Fruit fly (Drosophila melanogaster) S2 (cell line): ENCODE results near the gene CG8292.

Source experiments
- CG8478 ChIP-seq: fragments of >200 bp; optimal IDR thresholded peaks from 2 replicates; lab custom pipeline; 2018
- CTCF ChIP-seq, 2 experiments: fragments of >200 bp; optimal IDR thresholded peaks; 2 replicates each; lab custom pipeline; 2018

Gene CG8292

DNA sequence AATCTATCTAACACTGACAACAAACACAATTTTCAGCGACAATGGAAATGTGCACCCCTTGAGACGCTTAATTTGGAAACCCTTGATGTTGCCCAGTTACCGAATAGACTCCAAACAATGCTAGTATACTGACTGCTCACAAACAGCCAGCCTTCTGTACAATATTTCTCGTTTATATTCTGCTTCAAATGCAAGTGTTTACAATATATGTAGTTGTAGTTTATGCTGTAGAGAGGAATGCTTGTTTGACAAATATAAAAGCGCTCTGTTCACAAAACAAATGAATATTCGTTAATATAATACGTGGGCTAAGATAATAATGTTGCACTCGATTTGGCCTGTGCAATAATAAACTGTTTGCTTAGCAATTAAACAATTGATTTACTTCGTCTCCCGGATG, at the start of gene CG8292:
TSS of gene CG8292 (minus strand) at position 101 of the 400 bp plus-strand sequence.
- TF ChIP-seq CG8478 (lab: Kevin White, UChicago) (no peak), CTCF (optimal IDR thresholded peaks at IDR 0.05; lab: Kevin White, UChicago) (no peak)

DNA sequence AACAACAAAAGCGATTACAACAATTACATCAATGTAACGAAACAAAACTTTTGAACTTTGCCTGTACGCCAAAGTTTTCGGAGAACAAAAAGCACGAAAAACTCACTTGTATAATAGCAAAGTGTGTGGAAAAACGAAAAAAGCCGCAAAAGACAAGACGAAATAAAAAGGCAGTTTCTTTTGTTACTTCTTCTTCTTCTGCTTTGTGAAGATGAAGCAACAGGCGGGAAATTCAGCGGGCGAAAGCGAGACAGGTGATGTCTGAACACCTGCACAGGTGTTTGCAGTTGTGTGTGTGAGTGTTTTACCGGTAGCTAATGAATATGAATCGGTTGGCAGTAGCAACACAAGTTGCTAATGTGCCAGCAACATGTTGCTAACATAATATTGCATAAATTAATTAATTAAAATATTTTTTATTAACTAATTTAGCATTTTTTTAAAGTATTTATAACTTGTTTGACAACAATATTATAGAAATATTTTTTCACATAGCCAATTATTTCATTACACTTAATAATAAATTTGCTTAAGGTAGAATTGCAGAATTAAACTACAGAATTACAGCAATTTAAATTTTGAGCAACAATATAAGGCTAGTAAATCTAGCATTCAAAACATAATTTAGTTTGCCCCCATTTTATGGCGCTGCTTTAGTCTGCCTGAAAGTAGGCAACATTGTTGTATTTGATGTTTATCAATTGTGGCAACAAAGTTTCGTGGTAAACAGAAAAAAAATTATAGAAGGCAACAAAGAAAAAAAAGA, 49.0 kb upstream of the CG8292 start:
- TF ChIP-seq CG8478 (lab: Kevin White, UChicago), result no peak

DNA sequence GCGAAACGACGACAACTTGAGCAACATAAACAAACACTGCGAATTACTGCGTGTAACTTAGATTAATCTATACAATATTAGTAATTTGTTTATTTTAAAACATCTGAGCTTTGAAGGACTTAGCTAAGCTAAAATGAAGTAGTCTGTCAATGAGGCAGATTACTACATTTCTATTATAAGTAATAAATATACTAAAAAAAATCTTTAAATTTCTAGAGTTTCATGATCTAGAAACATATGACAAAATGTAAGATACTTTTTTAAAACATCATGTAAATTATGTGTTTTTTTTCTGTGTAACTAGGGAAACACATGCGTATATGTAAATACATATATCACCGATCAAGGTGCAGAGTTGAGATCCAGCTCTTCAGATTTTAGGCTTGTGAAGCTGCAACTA, 48.3 kb upstream of the CG8292 start:
- TF ChIP-seq CTCF (optimal IDR thresholded peaks at IDR 0.05; lab: Kevin White, UChicago) (no peak), CG8478 (lab: Kevin White, UChicago) (no peak)

DNA sequence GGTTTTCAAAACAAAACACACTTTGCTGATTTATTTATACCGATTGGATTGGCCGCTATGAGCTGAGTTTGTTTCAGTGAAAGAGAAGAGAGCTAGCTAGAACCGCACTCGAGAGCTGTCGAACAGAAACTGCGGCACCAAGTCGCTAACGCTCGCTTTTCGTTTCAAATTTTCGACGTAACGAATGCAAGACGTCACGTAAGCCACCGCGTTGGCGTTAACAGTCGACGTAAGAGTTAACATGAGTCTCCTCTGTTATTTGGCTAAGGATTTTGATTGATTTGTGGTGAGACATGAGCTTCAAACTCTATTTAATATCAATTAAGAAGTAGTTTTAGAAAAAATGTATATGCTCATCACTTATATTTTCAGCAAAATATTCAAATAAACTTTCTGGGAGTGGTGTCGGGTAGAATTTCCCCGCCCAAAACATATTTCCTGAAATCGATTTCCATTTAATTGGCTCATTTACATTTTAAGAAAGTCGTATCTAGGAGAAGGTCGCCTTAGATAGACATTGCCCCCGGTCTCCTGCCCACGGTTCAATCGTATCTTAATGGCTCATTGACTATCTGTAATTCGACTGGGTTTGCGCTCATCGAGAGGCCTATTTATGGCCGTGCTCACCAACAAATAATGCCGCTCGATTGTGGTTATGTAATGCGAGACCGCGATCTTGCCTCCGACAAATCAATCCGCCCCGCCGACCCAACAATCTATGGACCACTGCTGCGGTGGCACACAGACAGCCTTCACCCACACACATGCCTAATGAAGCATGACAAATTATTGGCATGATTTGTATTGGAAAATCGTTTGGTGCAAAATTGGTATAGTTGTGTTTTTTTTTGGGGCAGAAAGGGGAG, 39.8 kb upstream of the CG8292 start, which contains the start of gene CG8086:
TSS of gene CG8086 (minus strand) at position 102 of the 866 bp plus-strand sequence.
- TF ChIP-seq CG8478 (lab: Kevin White, UChicago) (no peak), CTCF (optimal IDR thresholded peaks at IDR 0.05; lab: Kevin White, UChicago) (no peak)

DNA sequence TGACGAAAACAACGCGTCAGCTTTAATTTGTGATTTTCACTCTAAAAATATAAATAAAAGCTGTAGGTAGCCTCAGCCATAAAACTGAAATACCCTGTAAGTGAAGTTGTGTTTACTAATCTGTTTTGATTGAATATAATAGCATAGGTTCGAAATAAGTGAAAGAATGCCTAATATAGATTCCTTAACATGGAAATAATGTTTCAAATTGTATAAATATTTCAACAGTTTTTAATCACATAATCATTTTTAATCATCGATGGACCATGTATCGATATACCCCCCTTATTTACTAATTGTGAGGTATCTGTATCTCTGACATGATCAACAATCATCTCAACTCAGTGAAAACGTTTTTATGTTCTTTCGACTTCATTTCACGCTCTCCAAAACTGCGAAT, 37.6 kb upstream of the CG8292 start:
- no peak for TF ChIP-seq CG8478 (lab: Kevin White, UChicago)
- TF ChIP-seq CTCF (optimal IDR thresholded peaks at IDR 0.05; lab: Kevin White, UChicago), result no peak

DNA sequence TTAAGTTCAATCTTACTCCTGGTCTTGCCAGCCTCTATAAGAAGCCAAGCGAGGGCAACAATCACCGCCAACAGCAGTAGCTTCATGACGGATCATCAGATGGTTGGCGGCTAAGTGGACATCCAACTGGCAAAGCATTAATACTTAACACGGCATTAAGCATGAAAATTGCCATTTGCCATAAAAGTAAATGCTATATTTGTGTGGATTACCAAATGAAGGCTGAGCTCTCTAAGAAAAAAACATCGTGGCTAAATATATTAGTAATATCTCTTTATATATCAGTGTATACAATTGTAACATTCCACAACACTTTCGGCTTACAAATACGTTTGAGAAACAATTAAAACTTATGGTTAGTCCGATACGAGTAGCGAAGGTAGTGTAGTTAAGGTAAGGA, 26.1 kb upstream of the CG8292 start, which contains the start of gene CG43057:
TSS of gene CG43057 (minus strand) at position 101 of the 400 bp plus-strand sequence.
- no peak for TF ChIP-seq CG8478 (lab: Kevin White, UChicago)
- TF ChIP-seq CTCF (optimal IDR thresholded peaks at IDR 0.05; lab: Kevin White, UChicago), result no peak

DNA sequence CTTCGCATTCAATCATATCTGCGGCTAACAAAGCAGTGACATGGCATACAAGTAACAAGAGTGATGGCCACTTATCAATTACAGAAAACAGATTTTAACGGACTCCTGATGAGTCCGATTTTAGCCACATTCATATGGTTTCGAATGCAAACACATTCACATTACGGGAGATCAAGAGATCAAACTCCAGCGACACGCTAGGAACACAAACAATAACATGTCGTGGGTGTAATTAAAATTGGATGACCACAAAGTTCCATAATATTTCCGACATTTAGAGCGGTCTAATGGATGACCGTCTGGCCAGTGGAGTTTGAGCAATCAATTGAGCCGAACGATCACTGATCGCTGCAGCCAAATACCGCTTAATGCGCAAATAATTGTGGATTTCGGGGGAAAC, 24.4 kb upstream of the CG8292 start, which contains the start of gene CG14277:
TSS of gene CG14277 (plus strand) at position 301 of the 400 bp plus-strand sequence.
- TF ChIP-seq CG8478 (lab: Kevin White, UChicago), result no peak
- TF ChIP-seq CTCF (optimal IDR thresholded peaks at IDR 0.05; lab: Kevin White, UChicago), result no peak

DNA sequence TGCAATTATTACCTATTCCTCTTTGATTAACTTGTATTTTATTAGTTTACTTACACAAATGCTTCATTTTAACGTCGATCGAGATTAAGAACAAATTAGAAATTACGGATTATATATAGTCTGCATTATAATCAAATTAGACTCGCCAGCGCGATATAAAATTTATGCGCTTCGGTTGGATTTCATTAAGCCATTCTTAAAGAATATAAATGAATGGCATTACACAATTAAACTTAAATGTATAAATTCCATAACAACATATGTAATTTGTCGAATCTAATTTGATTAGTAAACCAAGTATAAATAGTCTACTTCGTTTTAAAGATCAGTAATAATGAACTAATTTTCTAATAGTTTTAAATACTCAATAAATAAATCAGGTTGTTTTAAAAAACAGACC, 23.9 kb upstream of the CG8292 start, which contains the start of gene Spn28F:
TSS of gene Spn28F (minus strand) at position 101 of the 400 bp plus-strand sequence.
- TF ChIP-seq CTCF (optimal IDR thresholded peaks at IDR 0.05; lab: Kevin White, UChicago), result no peak

DNA sequence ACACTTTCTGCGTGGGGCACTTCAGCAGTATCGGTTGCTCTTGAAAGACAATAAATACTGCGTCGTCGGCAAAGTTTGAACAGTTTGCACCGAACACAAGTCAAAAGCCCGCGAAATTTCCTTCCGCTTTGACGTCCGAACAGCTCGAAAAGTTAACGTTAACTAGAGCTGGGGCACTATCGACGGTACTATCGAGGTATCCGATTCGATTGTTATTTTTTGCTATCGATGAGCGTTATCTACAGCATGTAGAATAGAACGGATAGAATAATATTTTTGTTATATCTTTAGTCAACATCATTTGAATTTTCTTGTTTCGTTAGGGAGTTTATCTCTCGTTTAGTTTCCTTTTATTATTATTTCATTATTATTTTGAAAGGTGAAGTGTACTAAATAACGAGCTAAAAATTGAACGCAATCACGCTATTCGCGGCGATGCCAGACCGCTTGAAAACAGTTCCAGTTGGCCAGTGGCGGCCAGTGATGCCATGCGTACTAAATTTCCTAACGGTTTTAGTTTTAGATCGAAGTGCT, 22.0 kb upstream of the CG8292 start, which contains the start of gene Pvr:
TSS of gene Pvr (minus strand) at position 167 of the 534 bp plus-strand sequence.
- TF ChIP-seq CTCF (optimal IDR thresholded peaks at IDR 0.05; lab: Kevin White, UChicago), result peak in 1 of 2 experiments; percentile 55
- TF ChIP-seq CG8478 (lab: Kevin White, UChicago), result no peak

DNA sequence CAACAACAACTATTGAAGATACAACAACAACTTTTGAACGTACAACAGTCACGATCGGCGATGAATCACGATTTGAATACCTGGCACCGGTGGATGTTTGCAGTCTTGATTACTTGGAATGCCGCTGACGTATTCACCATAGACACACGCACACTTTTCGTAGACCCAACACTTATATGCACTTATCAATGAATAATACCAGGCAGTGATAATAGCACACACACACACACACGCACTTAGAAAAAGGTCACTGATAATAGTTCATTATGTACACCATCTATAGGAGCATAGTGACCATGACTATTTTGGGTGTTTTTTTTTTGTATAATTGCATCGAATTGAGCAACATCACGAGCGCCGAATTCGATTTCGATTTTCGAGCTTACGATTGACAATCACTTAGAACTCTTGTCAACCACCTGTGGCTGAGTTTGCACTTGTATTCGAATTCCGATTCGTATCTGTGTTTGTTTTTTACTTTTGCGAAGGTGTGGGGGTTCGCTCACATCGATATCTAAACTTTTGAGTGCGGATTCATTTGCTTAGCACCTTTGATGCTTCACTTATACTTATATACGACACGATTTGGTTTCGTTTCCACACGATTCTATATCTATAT, 21.3 kb upstream of the CG8292 start:
- TF ChIP-seq CG8478 (lab: Kevin White, UChicago) (no peak), CTCF (optimal IDR thresholded peaks at IDR 0.05; lab: Kevin White, UChicago) (no peak)

DNA sequence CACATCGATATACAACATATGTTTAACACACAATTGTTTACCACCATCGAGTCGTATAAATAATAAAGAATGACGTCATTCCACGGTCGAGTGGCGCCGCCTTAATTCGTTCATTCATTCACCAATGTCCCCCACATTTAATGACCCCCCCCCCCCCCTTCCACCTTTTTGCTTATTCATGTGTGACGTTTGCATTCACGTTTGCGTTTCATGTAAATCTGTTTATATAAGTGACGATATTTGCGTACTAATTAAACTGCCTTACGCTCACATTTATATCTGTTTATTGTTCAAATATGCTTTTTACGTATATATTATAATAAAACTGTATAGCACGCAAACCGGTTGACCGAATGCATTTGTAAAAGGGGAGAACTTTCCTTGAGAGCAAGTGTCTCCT, 15.8 kb upstream of the CG8292 start:
- no peak for TF ChIP-seq CG8478 (lab: Kevin White, UChicago)

DNA sequence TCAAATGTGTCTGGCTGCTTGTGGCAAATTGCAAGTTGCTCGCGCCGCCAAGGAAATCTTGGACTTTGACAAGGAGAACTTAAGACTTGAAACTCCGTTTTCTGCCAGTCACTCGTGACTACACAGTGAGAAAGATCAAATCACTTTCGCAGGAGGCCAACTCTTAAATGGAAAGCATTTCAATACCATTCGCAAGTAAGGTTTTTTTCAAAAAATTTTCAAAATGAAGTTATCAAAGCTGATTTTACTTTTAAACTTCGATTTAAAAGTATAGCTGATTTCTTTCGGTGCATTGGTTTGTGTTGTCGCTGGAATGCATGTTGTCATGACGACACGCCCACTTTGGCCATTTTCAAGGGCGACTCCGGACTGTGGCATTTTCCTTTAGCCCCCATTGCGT, 14.6 kb upstream of the CG8292 start:
- no peak for TF ChIP-seq CG8478 (lab: Kevin White, UChicago)

DNA sequence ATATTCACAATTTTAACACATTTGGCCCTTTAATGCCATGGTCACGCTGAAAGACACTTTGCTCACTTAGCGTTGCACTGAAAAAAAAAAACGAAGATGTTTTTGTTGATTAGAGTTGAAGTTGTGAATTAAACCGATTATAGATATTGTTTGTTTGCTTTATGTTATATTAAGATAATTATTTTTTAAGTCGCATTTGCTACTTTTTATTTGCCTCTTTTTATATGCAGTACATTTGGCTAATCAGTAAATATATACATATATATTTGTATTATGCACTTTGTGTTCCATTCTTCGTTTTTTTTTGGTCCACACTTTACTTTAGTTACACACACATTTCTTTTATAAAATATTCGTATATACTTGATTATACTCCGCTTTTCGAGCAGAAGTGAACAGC, 12.4 kb upstream of the CG8292 start:
- no peak for TF ChIP-seq CTCF (optimal IDR thresholded peaks at IDR 0.05; lab: Kevin White, UChicago)
- no peak for TF ChIP-seq CG8478 (lab: Kevin White, UChicago)

DNA sequence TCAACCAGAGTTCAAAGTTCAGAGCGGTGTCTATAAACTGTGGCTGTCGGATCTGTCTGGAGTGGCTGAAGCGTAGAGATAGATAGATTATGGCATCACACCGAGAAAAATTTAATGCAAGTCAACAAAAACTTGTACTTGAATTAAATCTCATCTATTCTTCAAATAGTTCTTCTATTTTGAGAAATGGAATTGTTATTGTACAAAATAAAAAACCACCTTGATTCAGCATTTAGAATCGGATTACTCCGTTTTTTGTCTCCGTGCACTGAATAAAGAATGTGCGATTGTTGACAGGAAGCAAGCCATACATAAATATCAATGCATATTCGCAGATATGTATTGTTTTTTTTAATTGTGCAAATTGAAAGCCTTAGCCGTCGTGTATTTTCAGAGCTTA, 11.8 kb upstream of the CG8292 start:
- no peak for TF ChIP-seq CG8478 (lab: Kevin White, UChicago)
- TF ChIP-seq CTCF (optimal IDR thresholded peaks at IDR 0.05; lab: Kevin White, UChicago), result no peak
